Fruit fly (Drosophila melanogaster) whole organism, embryonic: Measurements from ENCODE around the gene cni.

Experiments
- Adf1 ChIP-seq: fragments of 200-800 bp; sonication (Bioruptor generic); IDR thresholded peaks from 2 replicates; pipeline ENCODE4 v1.3.6; 2022; ENCODE audit warnings: missing biosample characterization, missing genetic modification characterization
- B-H2 ChIP-seq: fragments of 200-800 bp; sonication (Bioruptor generic); optimal IDR thresholded peaks from 2 replicates; lab custom pipeline; 2018; ENCODE audit warnings: missing biosample characterization, mild to moderate bottlenecking, missing genetic modification characterization
- CG12071 ChIP-seq: fragments of 200-800 bp; sonication (Bioruptor generic); optimal IDR thresholded peaks from 3 replicates; lab custom pipeline; 2018; ENCODE audit warnings: missing biosample characterization, mild to moderate bottlenecking, missing genetic modification characterization
- CG14860 ChIP-seq: fragments of 200-800 bp; sonication (Bioruptor generic); IDR thresholded peaks from 3 replicates; pipeline ENCODE4 v1.3.6; 2022; ENCODE audit warnings: missing biosample characterization, missing genetic modification characterization; ENCODE audit not compliant: partially characterized antibody
- CG15269 ChIP-seq: fragments of 200-800 bp; sonication (Bioruptor generic); optimal IDR thresholded peaks from 2 replicates; lab custom pipeline; 2018; ENCODE audit warnings: missing biosample characterization, mild to moderate bottlenecking, missing genetic modification characterization, moderate library complexity
- CG15479 ChIP-seq: fragments of 200-800 bp; sonication (Bioruptor generic); optimal IDR thresholded peaks from 3 replicates; lab custom pipeline; 2019; ENCODE audit warnings: missing biosample characterization, mild to moderate bottlenecking, missing genetic modification characterization, moderate library complexity
- CG16863 ChIP-seq: fragments of 200-800 bp; sonication (Bioruptor generic); optimal IDR thresholded peaks from 3 replicates; lab custom pipeline; 2016; ENCODE audit warnings: missing biosample characterization, missing genetic modification characterization
- CG17359 ChIP-seq: fragments of 200-800 bp; sonication (Bioruptor generic); optimal IDR thresholded peaks from 3 replicates; lab custom pipeline; 2018; ENCODE audit warnings: missing biosample characterization, mild to moderate bottlenecking, missing genetic modification characterization, moderate library complexity
- CG17612 ChIP-seq: fragments of 200-800 bp; sonication (Bioruptor generic); IDR thresholded peaks from 2 replicates; pipeline ENCODE4 v1.3.6; 2022; ENCODE audit warnings: missing biosample characterization, missing genetic modification characterization
- CG2120 ChIP-seq: fragments of 200-800 bp; sonication (Bioruptor generic); optimal IDR thresholded peaks from 3 replicates; lab custom pipeline; 2016; ENCODE audit warnings: missing biosample characterization, missing genetic modification characterization
- CG2678 ChIP-seq: fragments of 200-800 bp; sonication (Bioruptor generic); optimal IDR thresholded peaks from 3 replicates; lab custom pipeline; 2019; ENCODE audit warnings: missing biosample characterization, mild to moderate bottlenecking, missing genetic modification characterization, moderate library complexity
- Dbx ChIP-seq: fragments of 200-800 bp; sonication (Bioruptor generic); IDR thresholded peaks from 3 replicates; pipeline ENCODE4 v1.3.6; 2022; ENCODE audit warnings: missing biosample characterization, missing genetic modification characterization
- E2f2 ChIP-seq: fragments of 200-800 bp; sonication (Bioruptor generic); IDR thresholded peaks from 2 replicates; pipeline ENCODE4 v1.3.6; 2022; ENCODE audit warnings: missing biosample characterization, missing genetic modification characterization
- Gug ChIP-seq: fragments of 200-800 bp; sonication (Bioruptor generic); IDR thresholded peaks from 4 replicates; pipeline ENCODE4 v1.3.6; 2022; ENCODE audit warnings: missing biosample characterization, missing genetic modification characterization
- Hand ChIP-seq: fragments of 200-800 bp; sonication (Bioruptor generic); optimal IDR thresholded peaks from 2 replicates; lab custom pipeline; 2017; ENCODE audit warnings: mild to moderate bottlenecking, missing biosample characterization, missing genetic modification reagents, missing genetic modification characterization
- Hr3 ChIP-seq: fragments of 200-800 bp; sonication (Bioruptor generic); optimal IDR thresholded peaks from 3 replicates; lab custom pipeline; 2016; ENCODE audit warnings: missing biosample characterization, missing genetic modification characterization
- Mad ChIP-seq: fragments of 200-800 bp; sonication (Bioruptor generic); optimal IDR thresholded peaks from 2 replicates; lab custom pipeline; 2016; ENCODE audit warnings: missing biosample characterization, missing genetic modification characterization
- Nf-YA ChIP-seq: fragments of 200-800 bp; sonication (Bioruptor generic); IDR thresholded peaks from 2 replicates; pipeline ENCODE4 v1.3.6; 2022; ENCODE audit warnings: missing biosample characterization, missing genetic modification characterization
- NfI ChIP-seq: fragments of 200-800 bp; sonication (Bioruptor generic); optimal IDR thresholded peaks from 3 replicates; lab custom pipeline; 2018; ENCODE audit warnings: missing biosample characterization, mild to moderate bottlenecking, missing genetic modification characterization, moderate library complexity
- Oli ChIP-seq: fragments of 200-800 bp; sonication (Bioruptor generic); optimal IDR thresholded peaks from 2 replicates; lab custom pipeline; 2018; ENCODE audit warnings: missing biosample characterization, mild to moderate bottlenecking, missing genetic modification characterization, moderate library complexity
- Ravus ChIP-seq: fragments of 200-800 bp; sonication (Bioruptor generic); IDR thresholded peaks from 2 replicates; pipeline ENCODE4 v1.3.6; 2022; ENCODE audit warnings: missing biosample characterization, missing genetic modification characterization
- Stat92E ChIP-seq, 3 experiments: fragments of >200 bp in 2 of 3; fragments of 200-800 bp in 1 of 3; sonication (Bioruptor generic) in 1 of 3; optimal IDR thresholded peaks; 2 replicates each; lab custom pipeline; 2017 to 2019; ENCODE audit warnings: missing biosample characterization in 3 of 3, missing genetic modification characterization in 3 of 3, mild to moderate bottlenecking in 1 of 3, moderate library complexity in 1 of 3
- Xrp1 ChIP-seq: fragments of 200-800 bp; sonication (Bioruptor generic); IDR thresholded peaks from 2 replicates; pipeline ENCODE4 v1.3.6; 2022; ENCODE audit warnings: missing biosample characterization, missing genetic modification characterization
- abd-A ChIP-seq: fragments of 200-800 bp; sonication (Bioruptor generic); optimal IDR thresholded peaks from 3 replicates; lab custom pipeline; 2019; ENCODE audit warnings: missing biosample characterization, mild to moderate bottlenecking, missing genetic modification characterization, moderate library complexity
- cato ChIP-seq: fragments of 200-800 bp; sonication (Bioruptor generic); optimal IDR thresholded peaks from 2 replicates; lab custom pipeline; 2016; ENCODE audit warnings: missing biosample characterization, missing genetic modification characterization, borderline replicate concordance
- cg ChIP-seq: fragments of 200-800 bp; sonication (Bioruptor generic); optimal IDR thresholded peaks from 3 replicates; lab custom pipeline; 2019; ENCODE audit warnings: missing biosample characterization, mild to moderate bottlenecking, missing genetic modification characterization, moderate library complexity
- chinmo ChIP-seq: fragments of 200-800 bp; sonication (Bioruptor generic); IDR thresholded peaks from 4 replicates; pipeline ENCODE4 v1.3.6; 2022; ENCODE audit warnings: missing biosample characterization, missing genetic modification characterization; ENCODE audit not compliant: partially characterized antibody
- chm ChIP-seq: fragments of 200-800 bp; sonication (Bioruptor generic); IDR thresholded peaks from 2 replicates; pipeline ENCODE4 v1.3.6; 2022; ENCODE audit warnings: missing biosample characterization, missing genetic modification characterization
- ci ChIP-seq: fragments of 200-800 bp; sonication (Bioruptor generic); IDR thresholded peaks from 3 replicates; pipeline ENCODE4 v1.3.6; 2022; ENCODE audit warnings: missing biosample characterization, missing genetic modification characterization
- crol ChIP-seq: fragments of 200-800 bp; sonication (Bioruptor generic); IDR thresholded peaks from 2 replicates; pipeline ENCODE4 v1.3.6; 2022; ENCODE audit warnings: missing biosample characterization, missing genetic modification characterization
- crp ChIP-seq, 2 experiments: fragments of 200-800 bp; sonication (Bioruptor generic); optimal IDR thresholded peaks; 2 replicates in 1 of 2; 3 replicates in 1 of 2; lab custom pipeline; 2017; ENCODE audit warnings: missing biosample characterization in 2 of 2, missing genetic modification characterization in 2 of 2, mild to moderate bottlenecking in 1 of 2, moderate library complexity in 1 of 2
- da ChIP-seq: fragments of 200-800 bp; sonication (Bioruptor generic); optimal IDR thresholded peaks from 2 replicates; lab custom pipeline; 2016; ENCODE audit warnings: missing biosample characterization, missing genetic modification characterization
- en ChIP-seq: fragments of 200-800 bp; sonication (Bioruptor generic); optimal IDR thresholded peaks from 2 replicates; lab custom pipeline; 2016; ENCODE audit warnings: missing biosample characterization, missing genetic modification characterization
- gem ChIP-seq: fragments of 200-800 bp; sonication (Bioruptor generic); optimal IDR thresholded peaks from 2 replicates; lab custom pipeline; 2019; ENCODE audit warnings: missing biosample characterization, mild to moderate bottlenecking, missing genetic modification characterization, moderate library complexity
- gsb-n ChIP-seq: fragments of 200-800 bp; sonication (Bioruptor generic); optimal IDR thresholded peaks from 3 replicates; lab custom pipeline; 2018; ENCODE audit warnings: missing biosample characterization, mild to moderate bottlenecking, missing genetic modification characterization
- hkb ChIP-seq, 2 experiments: fragments of 200-800 bp in 1 of 2; fragments of >200 bp in 1 of 2; sonication (Bioruptor generic) in 1 of 2; IDR thresholded peaks in 1 of 2; optimal IDR thresholded peaks in 1 of 2; 2 replicates each; pipeline versions ENCODE4 v1.3.6 to Lab custom; 2017 to 2022; ENCODE audit warnings: missing biosample characterization in 1 of 2, missing genetic modification characterization in 1 of 2
- lab ChIP-seq: fragments of 200-800 bp; sonication (Bioruptor generic); optimal IDR thresholded peaks from 3 replicates; lab custom pipeline; 2017; ENCODE audit warnings: missing biosample characterization, missing genetic modification characterization, mild to moderate bottlenecking, moderate library complexity, missing genetic modification reagents
- mirr ChIP-seq: fragments of 200-800 bp; sonication (Bioruptor generic); optimal IDR thresholded peaks from 3 replicates; lab custom pipeline; 2018; ENCODE audit warnings: missing biosample characterization, mild to moderate bottlenecking, missing genetic modification characterization
- phol ChIP-seq: fragments of 200-800 bp; sonication (Bioruptor generic); optimal IDR thresholded peaks from 3 replicates; lab custom pipeline; 2018; ENCODE audit warnings: missing biosample characterization, mild to moderate bottlenecking, missing genetic modification characterization, moderate library complexity
- pros ChIP-seq: fragments of 200-800 bp; sonication (Bioruptor generic); optimal IDR thresholded peaks from 3 replicates; lab custom pipeline; 2019; ENCODE audit warnings: missing biosample characterization, mild to moderate bottlenecking, missing genetic modification characterization, moderate library complexity
- rib ChIP-seq: fragments of 200-800 bp; sonication (Bioruptor generic); IDR thresholded peaks from 2 replicates; pipeline ENCODE4 v1.3.6; 2022; ENCODE audit warnings: missing biosample characterization, missing genetic modification characterization
- schlank ChIP-seq: fragments of 200-800 bp; sonication (Bioruptor generic); optimal IDR thresholded peaks from 2 replicates; lab custom pipeline; 2018; ENCODE audit warnings: missing biosample characterization, mild to moderate bottlenecking, missing genetic modification characterization
- sd ChIP-seq: fragments of 200-800 bp; sonication (Bioruptor generic); optimal IDR thresholded peaks from 3 replicates; lab custom pipeline; 2018; ENCODE audit warnings: missing biosample characterization, mild to moderate bottlenecking, missing genetic modification characterization, moderate library complexity
- sim ChIP-seq: fragments of 200-800 bp; sonication (Bioruptor generic); IDR thresholded peaks from 2 replicates; pipeline ENCODE4 v1.3.6; 2022; ENCODE audit warnings: missing biosample characterization, missing genetic modification characterization
- slp2 ChIP-seq: fragments of 200-800 bp; sonication (Bioruptor generic); optimal IDR thresholded peaks from 2 replicates; lab custom pipeline; 2016; ENCODE audit warnings: missing biosample characterization, missing genetic modification characterization
- sob ChIP-seq: fragments of 200-800 bp; sonication (Bioruptor generic); IDR thresholded peaks from 2 replicates; pipeline ENCODE4 v1.3.6; 2022; ENCODE audit warnings: missing biosample characterization, missing genetic modification characterization
- tgo ChIP-seq: fragments of 200-800 bp; sonication (Bioruptor generic); IDR thresholded peaks from 3 replicates; pipeline ENCODE4 v1.3.6; 2022; ENCODE audit warnings: missing biosample characterization, missing genetic modification characterization
- tna ChIP-seq: fragments of 200-800 bp; sonication (Bioruptor generic); IDR thresholded peaks from 2 replicates; pipeline ENCODE4 v1.3.6; 2022; ENCODE audit warnings: missing biosample characterization, missing genetic modification characterization; ENCODE audit not compliant: partially characterized antibody
- wek ChIP-seq: fragments of 200-800 bp; sonication (Bioruptor generic); optimal IDR thresholded peaks from 3 replicates; lab custom pipeline; 2018; ENCODE audit warnings: missing biosample characterization, mild to moderate bottlenecking, missing genetic modification characterization, moderate library complexity

The cni gene

DNA sequence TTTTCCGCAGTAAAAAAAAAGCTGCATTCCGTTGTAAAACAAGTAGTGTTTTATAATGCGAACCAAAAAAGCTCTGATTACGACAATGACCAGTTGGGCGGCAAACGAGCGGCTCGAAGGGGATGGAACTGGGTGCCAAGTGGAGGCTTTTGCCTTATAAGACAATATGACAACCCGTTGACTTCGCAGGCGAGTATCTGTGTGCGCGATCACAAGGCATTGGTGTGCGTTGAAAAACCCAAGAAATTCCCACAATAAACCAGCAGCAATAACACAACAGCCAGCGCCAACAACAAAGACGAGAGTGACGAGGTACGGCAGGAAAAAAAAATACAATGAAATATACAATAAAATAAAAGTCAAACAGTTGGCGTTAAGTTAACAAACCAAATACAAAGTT, 4.5 kb upstream of the cni start (continued):
- TF ChIP-seq mirr (GFP tag; lab: Kevin White, UChicago) (peak; percentile 77), crol (GFP tag; lab: Robert Waterston, UW) (peak; percentile 92), Xrp1 (GFP tag; lab: Robert Waterston, UW) (no peak), tna (GFP tag; lab: Robert Waterston, UW) (peak; percentile 43; the same call in 1 of the 2 replicates), lab (GFP tag; lab: Kevin White, UChicago) (peak; percentile 61), phol (tag; lab: Kevin White, UChicago) (no peak), E2f2 (GFP tag; lab: Robert Waterston, UW) (no peak), NfI (GFP tag; lab: Kevin White, UChicago) (no peak), crp (GFP tag; optimal IDR thresholded peaks at IDR 0.05; lab: Kevin White, UChicago) (no peak), slp2 (no peak), cg (peak; percentile 54), tgo (no peak), Hr3 (GFP tag; lab: Kevin White, UChicago) (no peak), CG12071 (no peak), hkb (optimal IDR thresholded peaks at IDR 0.05; lab: Kevin White, UChicago) (no peak), hkb (GFP tag; IDR thresholded peaks at IDR 0.05; lab: Robert Waterston, UW) (peak; percentile 25; the same call in 1 of the 2 replicates), CG17359 (tag; lab: Kevin White, UChicago) (peak; percentile 9), ci (GFP tag; lab: Robert Waterston, UW) (peak; percentile 48; the same call in 1 of the 3 replicates), chinmo (peak; percentile 95), Gug (GFP tag; lab: Robert Waterston, UW) (no peak), CG15269 (tag; lab: Kevin White, UChicago) (peak; percentile 82), Oli (tag; lab: Kevin White, UChicago) (no peak), B-H2 (GFP tag; lab: Kevin White, UChicago) (peak; percentile 82), wek (GFP tag; lab: Kevin White, UChicago) (no peak), chm (GFP tag; lab: Robert Waterston, UW) (peak; percentile 62; the same call in 1 of the 2 replicates), cato (GFP tag; lab: Kevin White, UChicago) (no peak), CG2678 (tag; lab: Kevin White, UChicago) (peak; percentile 28), pros (GFP tag; lab: Kevin White, UChicago) (peak; percentile 88), Hand (GFP tag; lab: Kevin White, UChicago) (no peak), gem (no peak), CG14860 (GFP tag; lab: Robert Waterston, UW) (no peak), Stat92E (GFP tag; optimal IDR thresholded peaks at IDR 0.05; lab: Kevin White, UChicago) (no peak), en (no peak), CG16863 (GFP tag; lab: Kevin White, UChicago) (no peak), Mad (no peak), Nf-YA (no peak), gsb-n (tag; lab: Kevin White, UChicago) (no peak), sim (GFP tag; lab: Robert Waterston, UW) (no peak), Dbx (GFP tag; lab: Robert Waterston, UW) (0 out of 3 replicates have a peak, but pooled peaks have one; percentile 43), sob (GFP tag; lab: Robert Waterston, UW) (peak; percentile 31; the same call in 1 of the 2 replicates), CG17612 (GFP tag; lab: Robert Waterston, UW) (no peak), Adf1 (GFP tag; lab: Robert Waterston, UW) (peak; percentile 12; the same call in 1 of the 2 replicates), da (GFP tag; lab: Kevin White, UChicago) (no peak), schlank (peak; percentile 31), abd-A (peak; percentile 75), Ravus (GFP tag; lab: Robert Waterston, UW) (no peak), CG15479 (GFP tag; lab: Kevin White, UChicago) (no peak), sd (tag; lab: Kevin White, UChicago) (peak; percentile 95), CG2120 (GFP tag; lab: Kevin White, UChicago) (peak; percentile 2), rib (GFP tag; lab: Robert Waterston, UW) (peak; percentile 66; the same call in 1 of the 2 replicates)
